Worm (Caenorhabditis elegans) whole organism, L4/young adult: Measurements from ENCODE around the gene tin-9.2.

ENCODE experiments used
- dao-5 ChIP-seq: sonication (generic microtip); optimal IDR thresholded peaks from 2 replicates; lab custom pipeline; 2016; ENCODE audit warnings: missing genotype, missing genetic modification characterization, moderate library complexity, missing compliant biosample characterization
- him-1 ChIP-seq: sonication (generic microtip); optimal IDR thresholded peaks from 2 replicates; lab custom pipeline; 2016; ENCODE audit warnings: missing genotype, missing genetic modification reagents, missing genetic modification characterization, missing compliant biosample characterization

ce11 chrIV:13057418-13057817, 41.4 kb upstream of the tin-9.2 start, which contains the start of gene scl-2:
- no peak for TF ChIP-seq dao-5
- no peak for TF ChIP-seq him-1 (tag; lab: Kevin White, UChicago)
